Worm (Caenorhabditis elegans) whole organism, dauer: Measurements from ENCODE around the gene C36E6.2.

Experiments used
- unc-62 ChIP-seq: sonication (generic microtip); optimal IDR thresholded peaks from 2 replicates; lab custom pipeline; 2017; ENCODE audit warnings: missing biosample characterization, missing genetic modification reagents, missing genetic modification characterization

The C36E6.2 gene

DNA sequence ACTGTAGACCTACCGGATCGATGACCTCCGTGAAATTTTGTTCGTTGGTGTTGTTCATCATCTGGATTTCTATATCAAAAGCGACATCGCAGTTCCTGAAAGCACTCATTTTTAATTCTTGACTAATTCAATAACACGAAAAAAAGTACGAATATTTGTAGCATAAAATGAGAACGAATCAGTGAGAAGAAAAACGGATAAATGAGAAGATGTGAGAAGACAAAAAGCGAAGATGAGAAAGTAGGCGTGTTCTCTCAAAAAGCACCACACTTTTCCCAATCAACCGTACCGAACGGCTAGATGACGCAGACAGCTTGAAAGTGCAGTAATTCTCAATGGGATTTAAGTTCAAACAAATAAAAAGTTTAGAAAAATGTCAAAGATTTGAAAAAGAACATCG lies 35.3 kb downstream of the C36E6.2 start, which contains the start of gene npr-24:
Gene npr-24 (minus strand): TSS at position 101 of the 400 bp plus-strand sequence.
- no peak for TF ChIP-seq unc-62 (GFP tag; lab: Kevin White, UChicago)

- no peak for TF ChIP-seq unc-62 (GFP tag; lab: Kevin White, UChicago)
Observed at ce11 chrX:17502246-17502645, 50.8 kb downstream of the C36E6.2 start.

- no peak for TF ChIP-seq unc-62 (GFP tag; lab: Kevin White, UChicago)
Observed at ce11 chrX:17504447-17504846, 53.0 kb downstream of the C36E6.2 start.
